Worm (Caenorhabditis elegans) whole organism, L1 larva: ENCODE measurements around the gene flp-8.

Experiments used
- C04F5.9 ChIP-seq: sonication (generic microtip); optimal IDR thresholded peaks from 2 replicates; lab custom pipeline; 2016; ENCODE audit warnings: missing genetic modification characterization, missing compliant biosample characterization
- C16A3.4 ChIP-seq: fragments of 150-350 bp; optimal IDR thresholded peaks from 2 replicates; lab custom pipeline; 2014; ENCODE audit warnings: missing biosample characterization, missing genetic modification characterization
- F16B12.6 ChIP-seq: fragments of 150-350 bp; optimal IDR thresholded peaks from 2 replicates; lab custom pipeline; 2014; ENCODE audit warnings: missing biosample characterization, missing genetic modification characterization
- aly-2 ChIP-seq: fragments of 150-350 bp; optimal IDR thresholded peaks from 2 replicates; lab custom pipeline; 2014; ENCODE audit warnings: missing biosample characterization, missing genetic modification characterization
- blmp-1 ChIP-seq: fragments of 150-350 bp; optimal IDR thresholded peaks from 2 replicates; lab custom pipeline; 2014; ENCODE audit warnings: missing biosample characterization, missing genetic modification characterization
- ceh-8 ChIP-seq: fragments of 200-800 bp; sonication (Bioruptor generic); optimal IDR thresholded peaks from 2 replicates; lab custom pipeline; 2018; ENCODE audit warnings: mild to moderate bottlenecking, missing genetic modification characterization, moderate library complexity, missing compliant biosample characterization
- ceh-82 ChIP-seq, 3 experiments: fragments of 150-350 bp in 1 of 3; sonication (generic microtip) in 2 of 3; optimal IDR thresholded peaks; 2 replicates each; lab custom pipeline; 2014 to 2017; ENCODE audit warnings: missing biosample characterization in 3 of 3, missing genetic modification characterization in 3 of 3
- dpl-1 ChIP-seq, 3 experiments: fragments of 150-350 bp in 2 of 3; sonication (generic microtip) in 1 of 3; optimal IDR thresholded peaks; 2 replicates each; lab custom pipeline; 2014 to 2017; ENCODE audit warnings: missing biosample characterization in 3 of 3, missing genetic modification characterization in 3 of 3, missing genetic modification reagents in 3 of 3
- egl-13 ChIP-seq: sonication (generic microtip); optimal IDR thresholded peaks from 2 replicates; lab custom pipeline; 2016; ENCODE audit warnings: missing genotype, missing genetic modification reagents, missing genetic modification characterization, missing compliant biosample characterization
- egl-27 ChIP-seq, 2 experiments: fragments of 150-350 bp in 1 of 2; sonication (generic microtip); optimal IDR thresholded peaks; 3 replicates each; lab custom pipeline; 2017 to 2018; ENCODE audit warnings: missing biosample characterization in 2 of 2, missing genetic modification characterization in 2 of 2, missing genetic modification reagents in 2 of 2
- elt-2 ChIP-seq: sonication (generic microtip); optimal IDR thresholded peaks from 2 replicates; lab custom pipeline; 2016; ENCODE audit warnings: missing genetic modification characterization, mild to moderate bottlenecking, inconsistent platforms, missing compliant biosample characterization, missing genetic modification reagents
- ets-5 ChIP-seq: fragments of 200-800 bp; sonication (Bioruptor generic); IDR thresholded peaks from 2 replicates; pipeline ENCODE4 v1.3.6; 2022; ENCODE audit warnings: missing genetic modification characterization, missing compliant biosample characterization
- fkh-10 ChIP-seq: sonication (generic microtip); optimal IDR thresholded peaks from 2 replicates; lab custom pipeline; 2017; ENCODE audit warnings: missing biosample characterization, missing genetic modification reagents, missing genetic modification characterization
- fkh-8 ChIP-seq: sonication (generic microtip); optimal IDR thresholded peaks from 2 replicates; lab custom pipeline; 2016; ENCODE audit warnings: mild to moderate bottlenecking, missing genetic modification characterization, missing compliant biosample characterization
- fos-1 ChIP-seq: fragments of 150-350 bp; optimal IDR thresholded peaks from 2 replicates; lab custom pipeline; 2014; ENCODE audit warnings: missing biosample characterization, missing genetic modification characterization
- hlh-4 ChIP-seq: sonication (generic microtip); optimal IDR thresholded peaks from 2 replicates; lab custom pipeline; 2016; ENCODE audit warnings: mild to moderate bottlenecking, missing genetic modification characterization, missing compliant biosample characterization
- irx-1 ChIP-seq: sonication (generic microtip); optimal IDR thresholded peaks from 2 replicates; lab custom pipeline; 2016; ENCODE audit warnings: missing genetic modification characterization, missing compliant biosample characterization
- jun-1 ChIP-seq: fragments of 150-350 bp; optimal IDR thresholded peaks from 2 replicates; lab custom pipeline; 2014; ENCODE audit warnings: missing biosample characterization, missing genetic modification reagents, missing genetic modification characterization
- lin-14 ChIP-seq: fragments of 200-800 bp; sonication (Bioruptor generic); optimal IDR thresholded peaks from 2 replicates; lab custom pipeline; 2018; ENCODE audit warnings: mild to moderate bottlenecking, missing genetic modification characterization, moderate library complexity, missing compliant biosample characterization
- lin-15B ChIP-seq: fragments of 150-350 bp; sonication (generic microtip); optimal IDR thresholded peaks from 3 replicates; lab custom pipeline; 2014; ENCODE audit warnings: missing biosample characterization, missing genetic modification characterization
- lir-3 ChIP-seq: sonication (generic microtip); optimal IDR thresholded peaks from 2 replicates; lab custom pipeline; 2016; ENCODE audit warnings: mild to moderate bottlenecking, missing genetic modification characterization, moderate library complexity, missing compliant biosample characterization; ENCODE audit not compliant: poor library complexity
- mab-9 ChIP-seq: fragments of 200-800 bp; sonication (Bioruptor generic); IDR thresholded peaks from 2 replicates; pipeline ENCODE4 v1.3.6; 2022; ENCODE audit warnings: missing genetic modification reagents, missing genetic modification characterization, missing compliant biosample characterization
- mep-1 ChIP-seq: fragments of 150-350 bp; optimal IDR thresholded peaks from 2 replicates; lab custom pipeline; 2014; ENCODE audit warnings: missing biosample characterization, missing genetic modification characterization
- nhr-12 ChIP-seq: sonication (generic microtip); optimal IDR thresholded peaks from 2 replicates; lab custom pipeline; 2017; ENCODE audit warnings: missing biosample characterization, missing genetic modification characterization
- nhr-28 ChIP-seq: fragments of 150-350 bp; optimal IDR thresholded peaks from 2 replicates; lab custom pipeline; 2014; ENCODE audit warnings: missing biosample characterization, missing genetic modification characterization
- nhr-47 ChIP-seq: sonication (generic microtip); optimal IDR thresholded peaks from 2 replicates; lab custom pipeline; 2016; ENCODE audit warnings: mild to moderate bottlenecking, missing genetic modification characterization, moderate library complexity, missing compliant biosample characterization
- nhr-71 ChIP-seq: sonication (generic microtip); optimal IDR thresholded peaks from 2 replicates; lab custom pipeline; 2016; ENCODE audit warnings: mild to moderate bottlenecking, missing genetic modification characterization, moderate library complexity, missing compliant biosample characterization
- nhr-77 ChIP-seq: fragments of 150-350 bp; optimal IDR thresholded peaks from 2 replicates; lab custom pipeline; 2014; ENCODE audit warnings: missing biosample characterization, missing genetic modification characterization
- nhr-90 ChIP-seq: sonication (generic microtip); optimal IDR thresholded peaks from 2 replicates; lab custom pipeline; 2016; ENCODE audit warnings: mild to moderate bottlenecking, missing genetic modification characterization, missing compliant biosample characterization; ENCODE audit not compliant: poor library complexity
- pag-3 ChIP-seq: sonication (generic microtip); optimal IDR thresholded peaks from 2 replicates; lab custom pipeline; 2017; ENCODE audit warnings: missing genetic modification characterization, mild to moderate bottlenecking, missing compliant biosample characterization, antibody characterized with exemption, borderline replicate concordance; ENCODE audit not compliant: insufficient read depth
- pax-3 ChIP-seq: fragments of 200-800 bp; sonication (Bioruptor generic); optimal IDR thresholded peaks from 2 replicates; lab custom pipeline; 2018; ENCODE audit warnings: mild to moderate bottlenecking, missing genetic modification characterization, moderate library complexity, missing compliant biosample characterization
- pqm-1 ChIP-seq: sonication (generic microtip); optimal IDR thresholded peaks from 3 replicates; lab custom pipeline; 2017; ENCODE audit warnings: missing biosample characterization, missing genetic modification characterization
- rnt-1 ChIP-seq: sonication (generic microtip); optimal IDR thresholded peaks from 2 replicates; lab custom pipeline; 2016; ENCODE audit warnings: mild to moderate bottlenecking, missing genetic modification characterization, moderate library complexity, missing compliant biosample characterization
- skn-1 ChIP-seq: fragments of 150-350 bp; optimal IDR thresholded peaks from 2 replicates; lab custom pipeline; 2014; ENCODE audit warnings: missing biosample characterization, missing genetic modification characterization
- snpc-4 ChIP-seq: fragments of 150-350 bp; optimal IDR thresholded peaks from 2 replicates; lab custom pipeline; 2014; ENCODE audit warnings: missing biosample characterization, missing genetic modification characterization
- sox-4 ChIP-seq: sonication (generic microtip); optimal IDR thresholded peaks from 2 replicates; lab custom pipeline; 2016; ENCODE audit warnings: missing genetic modification characterization, missing compliant biosample characterization
- sptf-1 ChIP-seq: fragments of 150-350 bp; optimal IDR thresholded peaks from 2 replicates; lab custom pipeline; 2014; ENCODE audit warnings: missing biosample characterization, missing genetic modification characterization
- swsn-7 ChIP-seq: sonication (generic microtip); optimal IDR thresholded peaks from 2 replicates; lab custom pipeline; 2016; ENCODE audit warnings: missing genetic modification characterization, missing compliant biosample characterization
- unc-130 ChIP-seq: fragments of 150-350 bp; optimal IDR thresholded peaks from 2 replicates; lab custom pipeline; 2017; ENCODE audit warnings: missing biosample characterization, missing genetic modification characterization, inconsistent platforms
- unc-86 ChIP-seq: sonication (generic microtip); optimal IDR thresholded peaks from 2 replicates; lab custom pipeline; 2016; ENCODE audit warnings: missing genetic modification characterization, missing compliant biosample characterization
- unc-98 ChIP-seq: fragments of 200-800 bp; sonication (Bioruptor generic); IDR thresholded peaks from 2 replicates; pipeline ENCODE4 v1.3.6; 2022; ENCODE audit warnings: missing genetic modification characterization, missing compliant biosample characterization
- zag-1 ChIP-seq: fragments of 150-350 bp; optimal IDR thresholded peaks from 2 replicates; lab custom pipeline; 2014; ENCODE audit warnings: missing biosample characterization, missing genetic modification characterization
- zip-4 ChIP-seq: fragments of 200-800 bp; sonication (Bioruptor generic); optimal IDR thresholded peaks from 2 replicates; lab custom pipeline; 2018; ENCODE audit warnings: mild to moderate bottlenecking, missing genetic modification characterization, moderate library complexity, missing compliant biosample characterization
- ztf-11 ChIP-seq, 2 experiments: sonication (generic microtip); optimal IDR thresholded peaks; 2 replicates each; lab custom pipeline; 2016 to 2017; ENCODE audit warnings: missing genetic modification characterization in 2 of 2, missing biosample characterization in 1 of 2, missing compliant biosample characterization in 1 of 2

Gene flp-8

DNA sequence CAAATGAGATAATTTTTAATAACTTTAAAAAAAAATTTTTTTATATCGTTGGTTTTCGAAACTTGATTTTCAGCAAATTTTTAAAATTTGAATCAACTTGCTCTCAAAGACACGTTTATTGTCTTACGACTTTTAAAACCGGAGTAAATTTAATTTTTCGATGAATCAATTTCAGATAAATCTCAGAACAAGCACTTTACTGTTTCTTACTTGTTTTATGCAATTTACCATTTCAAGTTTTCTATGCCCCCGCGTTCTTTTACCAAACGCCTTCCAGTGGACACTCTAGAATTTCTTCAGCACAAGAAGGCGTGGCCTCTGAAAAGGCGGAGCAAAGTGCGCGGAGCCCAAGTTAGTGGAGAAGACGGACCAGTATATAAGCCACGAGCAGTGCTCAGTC lies at the start of gene flp-8:
TSS of gene flp-8 (plus strand) at position 301 of the 400 bp plus-strand sequence.
- no peak for TF ChIP-seq C16A3.4 (tag; lab: Kevin White, UChicago)
- TF ChIP-seq dpl-1 (GFP tag; optimal IDR thresholded peaks at IDR 0.05; lab: Kevin White, UChicago), result no peak
- TF ChIP-seq lin-15B, result no peak
- TF ChIP-seq swsn-7 (tag; lab: Kevin White, UChicago), result no peak
- TF ChIP-seq lin-14 (GFP tag; lab: Kevin White, UChicago), result no peak
- no peak for TF ChIP-seq fos-1 (tag; lab: Kevin White, UChicago)
- no peak for TF ChIP-seq nhr-77 (tag; lab: Kevin White, UChicago)
- TF ChIP-seq unc-98 (GFP tag; lab: Robert Waterston, UW), result no peak
- no peak for TF ChIP-seq aly-2 (tag; lab: Kevin White, UChicago)
- TF ChIP-seq ztf-11 (tag; optimal IDR thresholded peaks at IDR 0.05; lab: Kevin White, UChicago), result no peak
- no peak for TF ChIP-seq nhr-90 (tag; lab: Kevin White, UChicago)
- TF ChIP-seq sox-4, result no peak
- no peak for TF ChIP-seq unc-86
- no peak for TF ChIP-seq fkh-10
- no peak for TF ChIP-seq nhr-28
- TF ChIP-seq ceh-8 (GFP tag; lab: Kevin White, UChicago), result no peak

DNA sequence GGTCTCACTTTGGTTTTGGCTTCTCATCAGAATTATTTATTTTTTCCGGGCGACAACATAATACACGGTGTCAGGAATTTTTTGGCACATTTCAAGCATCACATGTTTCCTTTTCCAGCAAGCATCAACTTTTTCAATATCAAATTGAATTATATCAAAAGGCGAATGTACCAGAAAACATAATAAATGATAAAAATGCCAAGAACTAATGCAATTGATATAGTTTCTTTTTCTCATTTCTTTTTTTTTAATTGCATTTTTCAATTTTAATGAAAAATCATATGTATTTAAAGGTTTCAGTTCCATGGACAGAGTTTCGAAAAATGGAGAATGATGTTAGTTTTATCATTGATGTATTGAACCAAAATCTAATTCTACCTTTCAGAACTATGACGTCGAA lies 49.7 kb upstream of the flp-8 start, which contains the start of gene dpf-2:
TSS of gene dpf-2 (plus strand) at position 301 of the 400 bp plus-strand sequence.
- TF ChIP-seq F16B12.6 (tag; lab: Kevin White, UChicago), result no peak
- TF ChIP-seq rnt-1 (tag; lab: Kevin White, UChicago), result no peak
- no peak for TF ChIP-seq jun-1
- peak; percentile 13 for TF ChIP-seq egl-13
- no peak for TF ChIP-seq fkh-10
- no peak for TF ChIP-seq unc-130
- TF ChIP-seq, all 84 proteins: peak for 1

DNA sequence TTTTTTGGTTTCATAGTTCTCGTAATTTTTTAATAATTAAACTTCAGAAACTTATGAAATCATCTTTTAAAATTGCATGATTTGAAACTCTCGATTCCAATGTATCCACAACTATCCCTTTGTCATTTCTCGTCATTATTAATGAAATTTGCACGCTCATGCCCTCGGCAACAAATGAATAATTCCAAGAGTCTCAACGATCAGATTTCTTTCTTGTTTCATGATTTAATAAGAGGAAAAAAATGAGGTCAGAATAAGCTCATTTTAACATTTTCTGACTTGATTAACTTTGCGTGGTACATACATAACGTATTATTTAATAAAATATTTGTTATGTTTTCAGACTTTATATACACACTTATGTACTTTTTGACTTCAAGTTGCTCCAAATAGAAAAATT lies 42.9 kb upstream of the flp-8 start:
- TF ChIP-seq ceh-82 (tag; optimal IDR thresholded peaks at IDR 0.05; lab: Kevin White, UChicago) (no peak), irx-1 (tag; lab: Kevin White, UChicago) (no peak), nhr-71 (tag; lab: Kevin White, UChicago) (peak; percentile 43), skn-1 (no peak), fkh-8 (tag; lab: Kevin White, UChicago) (peak; percentile 45), ets-5 (GFP tag; lab: Robert Waterston, UW) (no peak), nhr-47 (tag; lab: Kevin White, UChicago) (peak; percentile 42), snpc-4 (tag; lab: Kevin White, UChicago) (no peak), unc-86 (peak; percentile 73), C04F5.9 (tag; lab: Kevin White, UChicago) (no peak), lin-14 (GFP tag; lab: Kevin White, UChicago) (peak; percentile 39), elt-2 (tag; lab: Kevin White, UChicago) (no peak), hlh-4 (tag; lab: Kevin White, UChicago) (no peak), swsn-7 (tag; lab: Kevin White, UChicago) (peak; percentile 1), blmp-1 (no peak), pax-3 (no peak)

DNA sequence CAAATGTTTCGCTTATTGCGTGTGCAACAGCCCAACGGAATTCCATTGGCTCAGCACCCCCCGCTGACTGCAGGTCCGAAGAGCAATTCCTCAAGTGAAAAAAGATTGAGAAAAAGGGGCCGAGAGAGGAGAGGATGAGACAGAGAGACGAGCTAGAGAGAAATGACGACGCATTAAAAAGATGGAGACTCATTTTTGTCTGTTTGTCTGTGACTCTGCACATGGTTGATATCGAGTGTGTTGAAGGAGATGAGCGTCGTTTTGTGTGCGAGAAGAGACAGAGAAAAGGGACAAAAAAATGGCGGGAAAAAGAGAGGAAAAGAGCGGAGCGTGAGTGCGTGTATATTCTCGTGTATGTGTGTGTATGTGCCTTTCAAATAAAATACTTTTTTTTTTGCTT lies 40.2 kb upstream of the flp-8 start:
- TF ChIP-seq nhr-12 (tag; lab: Kevin White, UChicago) (no peak), F16B12.6 (tag; lab: Kevin White, UChicago) (peak; percentile 44), pqm-1 (tag; lab: Kevin White, UChicago) (no peak), zag-1 (tag; lab: Kevin White, UChicago) (peak; percentile 87), nhr-77 (tag; lab: Kevin White, UChicago) (peak; percentile 94), ceh-82 (tag; optimal IDR thresholded peaks at IDR 0.05; lab: Kevin White, UChicago) (peak; percentile 84 to 92 (median 89)), C04F5.9 (tag; lab: Kevin White, UChicago) (no peak), sox-4 (peak; percentile 21), aly-2 (tag; lab: Kevin White, UChicago) (peak; percentile 32), dpl-1 (GFP tag; optimal IDR thresholded peaks at IDR 0.05; lab: Kevin White, UChicago) (peak; percentile 74 to 86 (median 75)), unc-86 (peak; percentile 91), pag-3 (tag; lab: Kevin White, UChicago) (peak; percentile 15), zip-4 (no peak), unc-98 (GFP tag; lab: Robert Waterston, UW) (no peak), nhr-71 (tag; lab: Kevin White, UChicago) (peak; percentile 96), skn-1 (peak; percentile 87), elt-2 (tag; lab: Kevin White, UChicago) (peak; percentile 43), mep-1 (tag; lab: Kevin White, UChicago) (peak; percentile 89), unc-130 (peak; percentile 46), blmp-1 (peak; percentile 63), mab-9 (GFP tag; lab: Robert Waterston, UW) (peak; percentile 40; the same call in 1 of the 2 replicates), sptf-1 (tag; lab: Kevin White, UChicago) (no peak), C16A3.4 (tag; lab: Kevin White, UChicago) (peak; percentile 86), pax-3 (peak; percentile 69), ztf-11 (tag; optimal IDR thresholded peaks at IDR 0.05; lab: Kevin White, UChicago) (peak in 1 of 2 experiments; percentile 14), egl-27 (tag; optimal IDR thresholded peaks at IDR 0.05; lab: Kevin White, UChicago) (peak; percentile 53 to 56), lir-3 (tag; lab: Kevin White, UChicago) (peak; percentile 80)
